Fruit fly (Drosophila melanogaster) whole organism, wandering third instar larva: ENCODE measurements around the gene NitFhit.

ENCODE experiments used
- Dif ChIP-seq: fragments of 200-275, 200-300 bp; sonication (Bioruptor generic); optimal IDR thresholded peaks from 2 replicates; lab custom pipeline; 2018; ENCODE audit warnings: missing biosample characterization, missing genetic modification characterization; ENCODE audit not compliant: partially characterized antibody
- Mio ChIP-seq: sonication (Bioruptor generic); optimal IDR thresholded peaks from 2 replicates; lab custom pipeline; 2016; ENCODE audit warnings: missing biosample characterization, missing genetic modification characterization
- br ChIP-seq: fragments of 200-800 bp; sonication (Bioruptor generic); optimal IDR thresholded peaks from 2 replicates; lab custom pipeline; 2016; ENCODE audit warnings: missing biosample characterization, missing genetic modification characterization
- dsf ChIP-seq: sonication (Bioruptor generic); optimal IDR thresholded peaks from 2 replicates; lab custom pipeline; 2016; ENCODE audit warnings: missing biosample characterization, missing genetic modification characterization, borderline replicate concordance
- h ChIP-seq: fragments of 200-800 bp; sonication (Bioruptor generic); optimal IDR thresholded peaks from 3 replicates; lab custom pipeline; 2016; ENCODE audit warnings: missing biosample characterization, mild to moderate bottlenecking, missing genetic modification characterization
- jim ChIP-seq: fragments of 175-275, 200-325 bp; sonication (Bioruptor generic); optimal IDR thresholded peaks from 2 replicates; lab custom pipeline; 2016; ENCODE audit warnings: missing biosample characterization, mild to moderate bottlenecking, missing genetic modification characterization
- lola ChIP-seq: fragments of >200 bp; optimal IDR thresholded peaks from 2 replicates; lab custom pipeline; 2017; ENCODE audit warnings: missing biosample characterization, missing genetic modification characterization
- pan ChIP-seq: fragments of >200 bp; optimal IDR thresholded peaks from 2 replicates; lab custom pipeline; 2017
- psq ChIP-seq: fragments of 200-800 bp; sonication (Bioruptor generic); optimal IDR thresholded peaks from 3 replicates; lab custom pipeline; 2017; ENCODE audit warnings: missing biosample characterization, mild to moderate bottlenecking, missing genetic modification characterization, moderate library complexity
- usp ChIP-seq: fragments of >200 bp; optimal IDR thresholded peaks from 2 replicates; lab custom pipeline; 2017; ENCODE audit warnings: missing biosample characterization, missing genetic modification characterization

DNA sequence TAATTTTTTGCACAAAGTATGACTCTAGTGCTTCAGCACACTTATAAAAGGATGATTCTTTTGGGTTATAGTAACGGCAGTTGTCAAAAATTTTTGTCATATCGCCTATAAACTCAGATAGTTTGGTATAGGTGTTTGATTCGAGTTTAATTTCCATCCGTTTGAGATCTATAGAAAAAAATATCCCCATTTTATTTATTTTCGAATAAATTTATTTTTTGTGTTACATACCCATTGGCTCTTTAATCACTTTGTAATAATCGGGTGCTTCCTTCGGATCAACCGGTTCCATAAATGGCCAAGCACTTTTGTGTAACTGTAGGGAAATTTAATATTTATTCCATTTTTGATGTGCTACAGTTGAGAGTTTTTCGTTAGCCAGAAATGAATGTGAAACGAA, 30.8 kb downstream of the NitFhit start:
- no peak for TF ChIP-seq psq (GFP tag; lab: Kevin White, UChicago)
- no peak for TF ChIP-seq Mio (GFP tag; lab: Kevin White, UChicago)
- no peak for TF ChIP-seq usp (GFP tag; lab: Kevin White, UChicago)
- TF ChIP-seq dsf, result no peak
- TF ChIP-seq jim (GFP tag; lab: Kevin White, UChicago), result no peak
- TF ChIP-seq Dif (GFP tag; lab: Kevin White, UChicago), result no peak
- no peak for TF ChIP-seq lola (GFP tag; lab: Kevin White, UChicago)
- no peak for TF ChIP-seq pan (lab: Kevin White, UChicago)
- TF ChIP-seq h, result no peak
- TF ChIP-seq br (GFP tag; lab: Kevin White, UChicago), result no peak
